Fruit fly (Drosophila melanogaster) whole organism, embryonic: ENCODE results near the gene Sar1.

Source experiments
- Adf1 ChIP-seq: fragments of 200-800 bp; sonication (Bioruptor generic); IDR thresholded peaks from 2 replicates; pipeline ENCODE4 v1.3.6; 2022; ENCODE audit warnings: missing biosample characterization, missing genetic modification characterization
- Awh ChIP-seq: fragments of 200-800 bp; sonication (Bioruptor generic); IDR thresholded peaks from 2 replicates; pipeline ENCODE4, ENCODE4 v1.3.6; 2022; ENCODE audit warnings: missing biosample characterization, missing genetic modification characterization
- B-H1 ChIP-seq: fragments of 200-800 bp; sonication (Bioruptor generic); IDR thresholded peaks from 3 replicates; pipeline ENCODE4 v1.3.6; 2022; ENCODE audit warnings: missing biosample characterization, missing genetic modification characterization
- CG13296 ChIP-seq: fragments of 200-800 bp; sonication (Bioruptor generic); optimal IDR thresholded peaks from 3 replicates; lab custom pipeline; 2018; ENCODE audit warnings: missing biosample characterization, mild to moderate bottlenecking, missing genetic modification characterization
- CG14050 ChIP-seq: fragments of 200-800 bp; sonication (Bioruptor generic); IDR thresholded peaks from 3 replicates; pipeline ENCODE4 v1.3.6; 2022; ENCODE audit warnings: missing biosample characterization, missing genetic modification characterization
- CG15479 ChIP-seq: fragments of 200-800 bp; sonication (Bioruptor generic); optimal IDR thresholded peaks from 3 replicates; lab custom pipeline; 2019; ENCODE audit warnings: missing biosample characterization, mild to moderate bottlenecking, missing genetic modification characterization, moderate library complexity
- CG1647 ChIP-seq: fragments of 200-800 bp; sonication (Bioruptor generic); optimal IDR thresholded peaks from 3 replicates; lab custom pipeline; 2016; ENCODE audit warnings: missing biosample characterization, missing genetic modification characterization
- CG17568 ChIP-seq: fragments of 200-800 bp; sonication (Bioruptor generic); optimal IDR thresholded peaks from 2 replicates; lab custom pipeline; 2018; ENCODE audit warnings: missing biosample characterization, mild to moderate bottlenecking, missing genetic modification characterization, moderate library complexity
- CG17912 ChIP-seq: fragments of 200-800 bp; sonication (Bioruptor generic); optimal IDR thresholded peaks from 2 replicates; lab custom pipeline; 2018; ENCODE audit warnings: missing biosample characterization, mild to moderate bottlenecking, missing genetic modification characterization
- CG31388 ChIP-seq: fragments of 200-800 bp; sonication (Bioruptor generic); optimal IDR thresholded peaks from 2 replicates; lab custom pipeline; 2016; ENCODE audit warnings: missing biosample characterization, missing genetic modification characterization
- CG32772 ChIP-seq: fragments of 200-800 bp; sonication (Bioruptor generic); IDR thresholded peaks from 2 replicates; pipeline ENCODE4 v1.3.6; 2022; ENCODE audit warnings: missing biosample characterization, missing genetic modification characterization
- CG3407 ChIP-seq: fragments of 200-800 bp; sonication (Bioruptor generic); optimal IDR thresholded peaks from 2 replicates; lab custom pipeline; 2018; ENCODE audit warnings: missing biosample characterization, mild to moderate bottlenecking, missing genetic modification characterization
- CG3726 ChIP-seq: fragments of 200-800 bp; sonication (Bioruptor generic); IDR thresholded peaks from 3 replicates; pipeline ENCODE4, ENCODE4 v1.3.6; 2022; ENCODE audit warnings: missing biosample characterization, missing genetic modification characterization
- CG4360 ChIP-seq: fragments of 200-800 bp; sonication (Bioruptor generic); IDR thresholded peaks from 2 replicates; pipeline ENCODE4 v1.3.6; 2022; ENCODE audit warnings: missing biosample characterization, missing genetic modification characterization
- CG4730 ChIP-seq: fragments of 200-800 bp; sonication (Bioruptor generic); IDR thresholded peaks from 2 replicates; pipeline ENCODE4 v1.3.6; 2022; ENCODE audit warnings: missing biosample characterization, missing genetic modification characterization
- CG6254 ChIP-seq: fragments of 200-800 bp; sonication (Bioruptor generic); optimal IDR thresholded peaks from 3 replicates; lab custom pipeline; 2017; ENCODE audit warnings: mild to moderate bottlenecking, missing biosample characterization, missing genetic modification reagents, missing genetic modification characterization
- CG7357 ChIP-seq: fragments of 200-800 bp; sonication (Bioruptor generic); IDR thresholded peaks from 3 replicates; pipeline ENCODE4 v1.3.6; 2022; ENCODE audit warnings: missing biosample characterization, missing genetic modification characterization
- CG7963 ChIP-seq: fragments of 200-800 bp; sonication (Bioruptor generic); IDR thresholded peaks from 3 replicates; pipeline ENCODE4 v1.3.6; 2022; ENCODE audit warnings: missing biosample characterization, missing genetic modification characterization; ENCODE audit not compliant: partially characterized antibody
- CoRest ChIP-seq: fragments of 200-800 bp; sonication (Bioruptor generic); optimal IDR thresholded peaks from 3 replicates; lab custom pipeline; 2018; ENCODE audit warnings: missing biosample characterization, mild to moderate bottlenecking, missing genetic modification characterization, moderate library complexity
- Dll ChIP-seq: fragments of 200-800 bp; sonication (Bioruptor generic); IDR thresholded peaks from 4 replicates; pipeline ENCODE4 v1.3.6; 2022; ENCODE audit warnings: missing biosample characterization, missing genetic modification characterization; ENCODE audit not compliant: partially characterized antibody
- Doc2 ChIP-seq: fragments of 200-800 bp; sonication (Bioruptor generic); IDR thresholded peaks from 2 replicates; pipeline ENCODE4 v1.3.6; 2022; ENCODE audit warnings: missing biosample characterization, missing genetic modification characterization
- Drgx ChIP-seq: fragments of 200-800 bp; sonication (Bioruptor generic); IDR thresholded peaks from 2 replicates; pipeline ENCODE4 v1.3.6; 2022; ENCODE audit warnings: missing biosample characterization, missing genetic modification characterization
- Hey ChIP-seq: fragments of 200-800 bp; sonication (Bioruptor generic); optimal IDR thresholded peaks from 3 replicates; lab custom pipeline; 2018; ENCODE audit warnings: missing biosample characterization, mild to moderate bottlenecking, missing genetic modification characterization
- MTF-1 ChIP-seq: fragments of 200-800 bp; sonication (Bioruptor generic); optimal IDR thresholded peaks from 2 replicates; lab custom pipeline; 2018; ENCODE audit warnings: missing biosample characterization, mild to moderate bottlenecking, missing genetic modification characterization, borderline replicate concordance
- Meics ChIP-seq: fragments of 200-800 bp; sonication (Bioruptor generic); optimal IDR thresholded peaks from 2 replicates; lab custom pipeline; 2017; ENCODE audit warnings: missing biosample characterization, mild to moderate bottlenecking, missing genetic modification characterization
- Nf-YB ChIP-seq: fragments of 200-800 bp; sonication (Bioruptor generic); optimal IDR thresholded peaks from 3 replicates; lab custom pipeline; 2019; ENCODE audit warnings: missing biosample characterization, mild to moderate bottlenecking, missing genetic modification characterization, moderate library complexity
- Opbp ChIP-seq: fragments of 200-800 bp; sonication (Bioruptor generic); IDR thresholded peaks from 3 replicates; pipeline ENCODE4 v1.3.6; 2022; ENCODE audit warnings: missing biosample characterization, missing genetic modification characterization; ENCODE audit not compliant: partially characterized antibody
- Taf1 ChIP-seq: fragments of 200-800 bp; sonication (Bioruptor generic); IDR thresholded peaks from 2 replicates; pipeline ENCODE4 v1.3.6; 2022; ENCODE audit warnings: missing biosample characterization, missing genetic modification characterization
- Xrp1 ChIP-seq: fragments of 200-800 bp; sonication (Bioruptor generic); IDR thresholded peaks from 2 replicates; pipeline ENCODE4 v1.3.6; 2022; ENCODE audit warnings: missing biosample characterization, missing genetic modification characterization
- bowl ChIP-seq: fragments of 200-800 bp; sonication (Bioruptor generic); IDR thresholded peaks from 2 replicates; pipeline ENCODE4 v1.3.6; 2022; ENCODE audit warnings: missing biosample characterization, missing genetic modification characterization
- br ChIP-seq: fragments of >200 bp; optimal IDR thresholded peaks from 2 replicates; lab custom pipeline; 2017
- cg ChIP-seq: fragments of 200-800 bp; sonication (Bioruptor generic); optimal IDR thresholded peaks from 3 replicates; lab custom pipeline; 2019; ENCODE audit warnings: missing biosample characterization, mild to moderate bottlenecking, missing genetic modification characterization, moderate library complexity
- cwo ChIP-seq: fragments of 200-800 bp; sonication (Bioruptor generic); optimal IDR thresholded peaks from 3 replicates; lab custom pipeline; 2017; ENCODE audit warnings: missing biosample characterization, missing genetic modification characterization, mild to moderate bottlenecking, moderate library complexity, missing genetic modification reagents
- danr ChIP-seq: fragments of 200-800 bp; sonication (Bioruptor generic); IDR thresholded peaks from 2 replicates; pipeline ENCODE4 v1.3.6; 2022; ENCODE audit warnings: missing biosample characterization, missing genetic modification characterization
- emc ChIP-seq: fragments of 200-800 bp; sonication (Bioruptor generic); optimal IDR thresholded peaks from 2 replicates; lab custom pipeline; 2016; ENCODE audit warnings: missing biosample characterization, missing genetic modification characterization
- exex ChIP-seq: fragments of 200-800 bp; sonication (Bioruptor generic); optimal IDR thresholded peaks from 4 replicates; lab custom pipeline; 2018; ENCODE audit warnings: missing biosample characterization, mild to moderate bottlenecking, missing genetic modification characterization, moderate library complexity
- fd3F ChIP-seq: fragments of 200-800 bp; sonication (Bioruptor generic); optimal IDR thresholded peaks from 2 replicates; lab custom pipeline; 2018; ENCODE audit warnings: missing biosample characterization, mild to moderate bottlenecking, missing genetic modification characterization, moderate library complexity
- fru ChIP-seq: fragments of >200 bp; optimal IDR thresholded peaks from 2 replicates; lab custom pipeline; 2017
- gsb ChIP-seq: fragments of 200-800 bp; sonication (Bioruptor generic); IDR thresholded peaks from 2 replicates; pipeline ENCODE4 v1.3.6; 2022; ENCODE audit warnings: missing biosample characterization, missing genetic modification characterization
- ranshi ChIP-seq: fragments of 200-800 bp; sonication (Bioruptor generic); IDR thresholded peaks from 2 replicates; pipeline ENCODE4 v1.3.6; 2022; ENCODE audit warnings: missing biosample characterization, missing genetic modification characterization
- sisA ChIP-seq: fragments of 200-800 bp; sonication (Bioruptor generic); IDR thresholded peaks from 2 replicates; pipeline ENCODE4 v1.3.6; 2022; ENCODE audit warnings: missing biosample characterization, missing genetic modification characterization
- slp2 ChIP-seq: fragments of 200-800 bp; sonication (Bioruptor generic); optimal IDR thresholded peaks from 2 replicates; lab custom pipeline; 2016; ENCODE audit warnings: missing biosample characterization, missing genetic modification characterization
- sqz ChIP-seq: fragments of 200-800 bp; sonication (Bioruptor generic); optimal IDR thresholded peaks from 3 replicates; lab custom pipeline; 2018; ENCODE audit warnings: missing biosample characterization, mild to moderate bottlenecking, missing genetic modification characterization
- stwl ChIP-seq: fragments of 200-800 bp; sonication (Bioruptor generic); optimal IDR thresholded peaks from 3 replicates; lab custom pipeline; 2018; ENCODE audit warnings: missing biosample characterization, mild to moderate bottlenecking, missing genetic modification characterization, moderate library complexity
- tio ChIP-seq: fragments of 200-800 bp; sonication (Bioruptor generic); optimal IDR thresholded peaks from 2 replicates; lab custom pipeline; 2017; ENCODE audit warnings: missing biosample characterization, missing genetic modification characterization, inconsistent platforms
- tna ChIP-seq: fragments of 200-800 bp; sonication (Bioruptor generic); IDR thresholded peaks from 2 replicates; pipeline ENCODE4 v1.3.6; 2022; ENCODE audit warnings: missing biosample characterization, missing genetic modification characterization; ENCODE audit not compliant: partially characterized antibody
- tup ChIP-seq: fragments of 200-800 bp; sonication (Bioruptor generic); optimal IDR thresholded peaks from 2 replicates; lab custom pipeline; 2016; ENCODE audit warnings: missing biosample characterization, mild to moderate bottlenecking, missing genetic modification characterization, moderate library complexity
- usp ChIP-seq: fragments of >200 bp; optimal IDR thresholded peaks from 2 replicates; lab custom pipeline; 2017; ENCODE audit warnings: missing biosample characterization, missing genetic modification characterization
- zf30C ChIP-seq: fragments of 200-800 bp; sonication (Bioruptor generic); optimal IDR thresholded peaks from 3 replicates; lab custom pipeline; 2018; ENCODE audit warnings: missing biosample characterization, mild to moderate bottlenecking, missing genetic modification characterization
- zfh1 ChIP-seq: fragments of 200-800 bp; sonication (Bioruptor generic); IDR thresholded peaks from 3 replicates; pipeline ENCODE4 v1.3.6; 2022; ENCODE audit warnings: missing biosample characterization, missing genetic modification characterization

Gene Sar1

dm6 chr3R:22356464-22357410 lies at the start of gene Sar1 (continued):
- TF ChIP-seq ranshi (GFP tag; lab: Robert Waterston, UW), result 0 out of 2 replicates have a peak, but pooled peaks have one; percentile 6
- TF ChIP-seq CG3407 (GFP tag; lab: Kevin White, UChicago), result no peak
- TF ChIP-seq slp2 (GFP tag; lab: Kevin White, UChicago), result peak; percentile 3
- TF ChIP-seq cg, result peak; percentile 96
- no peak for TF ChIP-seq Meics
- peak; percentile 94 for TF ChIP-seq stwl (tag; lab: Kevin White, UChicago)
- no peak for TF ChIP-seq tup (GFP tag; lab: Kevin White, UChicago)
- TF ChIP-seq CG6254 (GFP tag; lab: Kevin White, UChicago), result peak; percentile 16
- peak; percentile 91 for TF ChIP-seq sqz
- TF ChIP-seq CG7357 (GFP tag; lab: Robert Waterston, UW), result no peak
- peak; percentile 78 for TF ChIP-seq CG7963
- TF ChIP-seq zf30C (GFP tag; lab: Kevin White, UChicago), result no peak
- no peak for TF ChIP-seq exex (tag; lab: Kevin White, UChicago)
- TF ChIP-seq fd3F (GFP tag; lab: Kevin White, UChicago), result no peak
- TF ChIP-seq MTF-1 (GFP tag; lab: Kevin White, UChicago), result no peak
- TF ChIP-seq br (lab: Kevin White, UChicago), result no peak
- peak; percentile 53 for TF ChIP-seq sisA (GFP tag; lab: Robert Waterston, UW)
- TF ChIP-seq Doc2 (GFP tag; lab: Robert Waterston, UW), result no peak
- no peak for TF ChIP-seq CG13296
- peak; percentile 23; the same call in 1 of the 3 replicates for TF ChIP-seq zfh1 (GFP tag; lab: Robert Waterston, UW)
- TF ChIP-seq Taf1 (GFP tag; lab: Robert Waterston, UW), result no peak
- TF ChIP-seq tna (GFP tag; lab: Robert Waterston, UW), result peak; percentile 69
- TF ChIP-seq CG17912 (GFP tag; lab: Kevin White, UChicago), result peak; percentile 55
- no peak for TF ChIP-seq Xrp1 (GFP tag; lab: Robert Waterston, UW)
- no peak for TF ChIP-seq danr (GFP tag; lab: Robert Waterston, UW)
- TF ChIP-seq bowl (GFP tag; lab: Robert Waterston, UW), result no peak
- no peak for TF ChIP-seq Drgx
- TF ChIP-seq CG31388 (GFP tag; lab: Kevin White, UChicago), result no peak
- no peak for TF ChIP-seq B-H1 (GFP tag; lab: Robert Waterston, UW)
- no peak for TF ChIP-seq CG4360 (GFP tag; lab: Robert Waterston, UW)
- TF ChIP-seq gsb (GFP tag; lab: Robert Waterston, UW), result no peak
- no peak for TF ChIP-seq Awh (GFP tag; lab: Robert Waterston, UW)
- TF ChIP-seq Opbp (GFP tag; lab: Robert Waterston, UW), result peak; percentile 97
- TF ChIP-seq Nf-YB (GFP tag; lab: Kevin White, UChicago), result no peak
- TF ChIP-seq CG17568 (GFP tag; lab: Kevin White, UChicago), result peak; percentile 5
- no peak for TF ChIP-seq Hey (tag; lab: Kevin White, UChicago)
- no peak for TF ChIP-seq CG3726 (GFP tag; lab: Robert Waterston, UW)
- no peak for TF ChIP-seq cwo (GFP tag; lab: Kevin White, UChicago)
- no peak for TF ChIP-seq tio (GFP tag; lab: Kevin White, UChicago)
- peak; percentile 65 for TF ChIP-seq CoRest (tag; lab: Kevin White, UChicago)
- peak; percentile 15 for TF ChIP-seq emc (GFP tag; lab: Kevin White, UChicago)
- TF ChIP-seq CG15479 (GFP tag; lab: Kevin White, UChicago), result no peak
- TF ChIP-seq Adf1 (GFP tag; lab: Robert Waterston, UW), result no peak; the same call in 1 of the 2 replicates
- TF ChIP-seq CG32772, result peak; percentile 55
- TF ChIP-seq Dll (GFP tag; lab: Robert Waterston, UW), result peak; percentile 95
- TF ChIP-seq CG1647 (GFP tag; lab: Kevin White, UChicago), result no peak
- TF ChIP-seq fru (lab: Kevin White, UChicago), result no peak
- no peak for TF ChIP-seq usp (GFP tag; lab: Kevin White, UChicago)
- TF ChIP-seq CG14050 (GFP tag; lab: Robert Waterston, UW), result no peak
- no peak for TF ChIP-seq CG4730 (GFP tag; lab: Robert Waterston, UW)
